Worm (Caenorhabditis elegans) whole organism, late embryonic: ENCODE results near the gene pdfr-1.

Experiments
- C08G9.2 ChIP-seq: sonication (generic microtip); optimal IDR thresholded peaks from 2 replicates; lab custom pipeline; 2016; ENCODE audit warnings: mild to moderate bottlenecking, missing genetic modification characterization, moderate library complexity, missing compliant biosample characterization
- F13H6.1 ChIP-seq: sonication (generic microtip); optimal IDR thresholded peaks from 2 replicates; lab custom pipeline; 2016; ENCODE audit warnings: missing genetic modification characterization, missing compliant biosample characterization
- K02D7.2 ChIP-seq: sonication (generic microtip); optimal IDR thresholded peaks from 2 replicates; lab custom pipeline; 2017; ENCODE audit warnings: mild to moderate bottlenecking, missing genetic modification characterization, missing compliant biosample characterization
- Y22D7AL.16 ChIP-seq: sonication (generic microtip); optimal IDR thresholded peaks from 2 replicates; lab custom pipeline; 2016; ENCODE audit warnings: missing genetic modification characterization, missing compliant biosample characterization
- ahr-1 ChIP-seq: sonication (generic microtip); optimal IDR thresholded peaks from 2 replicates; lab custom pipeline; 2016; ENCODE audit warnings: missing genetic modification characterization, missing compliant biosample characterization
- ama-1 ChIP-seq: fragments of 150-350 bp; optimal IDR thresholded peaks from 2 replicates; lab custom pipeline; 2014
- ceh-2 ChIP-seq: sonication (generic microtip); optimal IDR thresholded peaks from 2 replicates; lab custom pipeline; 2016; ENCODE audit warnings: missing genotype, missing genetic modification characterization, missing compliant biosample characterization
- ceh-24 ChIP-seq: sonication (generic microtip); optimal IDR thresholded peaks from 2 replicates; lab custom pipeline; 2016; ENCODE audit warnings: mild to moderate bottlenecking, missing genetic modification characterization, missing compliant biosample characterization
- ceh-30 ChIP-seq: fragments of 150-350 bp; optimal IDR thresholded peaks from 2 replicates; lab custom pipeline; 2014; ENCODE audit warnings: missing biosample characterization, missing genetic modification characterization
- ceh-31 ChIP-seq: sonication (generic microtip); optimal IDR thresholded peaks from 2 replicates; lab custom pipeline; 2016; ENCODE audit warnings: missing genetic modification characterization, missing compliant biosample characterization
- ceh-45 ChIP-seq: fragments of 200-800 bp; sonication (Bioruptor generic); IDR thresholded peaks from 2 replicates; pipeline ENCODE4 v1.3.6; 2022; ENCODE audit warnings: missing genetic modification reagents, missing genetic modification characterization, missing compliant biosample characterization
- ceh-48 ChIP-seq: sonication (generic microtip); optimal IDR thresholded peaks from 2 replicates; lab custom pipeline; 2016; ENCODE audit warnings: missing genetic modification characterization, inconsistent platforms, missing compliant biosample characterization
- ceh-6 ChIP-seq: fragments of 200-800 bp; sonication (Bioruptor generic); optimal IDR thresholded peaks from 2 replicates; lab custom pipeline; 2018; ENCODE audit warnings: mild to moderate bottlenecking, missing genetic modification characterization, missing compliant biosample characterization
- dmd-4 ChIP-seq: sonication (generic microtip); optimal IDR thresholded peaks from 2 replicates; lab custom pipeline; 2016; ENCODE audit warnings: borderline replicate concordance, missing genetic modification characterization, missing compliant biosample characterization
- elt-2 ChIP-seq: sonication (generic microtip); optimal IDR thresholded peaks from 2 replicates; lab custom pipeline; 2016; ENCODE audit warnings: missing genetic modification reagents, missing genetic modification characterization, missing compliant biosample characterization
- fax-1 ChIP-seq: sonication (generic microtip); optimal IDR thresholded peaks from 2 replicates; lab custom pipeline; 2016; ENCODE audit warnings: missing genotype, missing genetic modification characterization, missing compliant biosample characterization
- fkh-10 ChIP-seq: fragments of 150-350 bp; optimal IDR thresholded peaks from 2 replicates; lab custom pipeline; 2014; ENCODE audit warnings: missing biosample characterization, missing genetic modification reagents, missing genetic modification characterization
- gmeb-2 ChIP-seq: sonication (generic microtip); optimal IDR thresholded peaks from 2 replicates; lab custom pipeline; 2016; ENCODE audit warnings: missing genetic modification characterization, inconsistent platforms, missing compliant biosample characterization
- hlh-15 ChIP-seq: sonication (generic microtip); optimal IDR thresholded peaks from 2 replicates; lab custom pipeline; 2016; ENCODE audit warnings: missing genetic modification characterization, missing compliant biosample characterization
- hlh-30 ChIP-seq: sonication (generic microtip); optimal IDR thresholded peaks from 2 replicates; lab custom pipeline; 2017; ENCODE audit warnings: antibody characterized with exemption, missing genetic modification characterization, missing compliant biosample characterization; ENCODE audit not compliant: insufficient read depth
- hlh-8 ChIP-seq: sonication (generic microtip); optimal IDR thresholded peaks from 2 replicates; lab custom pipeline; 2016; ENCODE audit warnings: missing genotype, missing genetic modification characterization, missing compliant biosample characterization
- madf-2 ChIP-seq: sonication (generic microtip); optimal IDR thresholded peaks from 2 replicates; lab custom pipeline; 2017; ENCODE audit warnings: missing genetic modification characterization, missing compliant biosample characterization
- nhr-232 ChIP-seq: sonication (generic microtip); optimal IDR thresholded peaks from 2 replicates; lab custom pipeline; 2016; ENCODE audit warnings: missing genetic modification characterization, missing compliant biosample characterization
- npax-4 ChIP-seq: sonication (generic microtip); optimal IDR thresholded peaks from 2 replicates; lab custom pipeline; 2016; ENCODE audit warnings: missing genetic modification characterization, missing compliant biosample characterization
- odd-2 ChIP-seq: sonication (generic microtip); optimal IDR thresholded peaks from 2 replicates; lab custom pipeline; 2017; ENCODE audit warnings: antibody characterized with exemption, mild to moderate bottlenecking, missing genetic modification characterization, missing compliant biosample characterization
- pax-1 ChIP-seq: fragments of 150-350 bp; optimal IDR thresholded peaks from 2 replicates; lab custom pipeline; 2014; ENCODE audit warnings: missing biosample characterization, missing genetic modification characterization
- pha-2 ChIP-seq: sonication (generic microtip); optimal IDR thresholded peaks from 2 replicates; lab custom pipeline; 2017; ENCODE audit warnings: mild to moderate bottlenecking, missing genetic modification characterization, missing compliant biosample characterization
- pha-4 ChIP-seq: fragments of 150-350 bp; optimal IDR thresholded peaks from 2 replicates; lab custom pipeline; 2018; ENCODE audit warnings: missing biosample characterization, missing genetic modification reagents, missing genetic modification characterization
- ref-2 ChIP-seq: sonication (generic microtip); optimal IDR thresholded peaks from 2 replicates; lab custom pipeline; 2016; ENCODE audit warnings: missing genetic modification characterization, missing compliant biosample characterization
- rnt-1 ChIP-seq: sonication (generic microtip); optimal IDR thresholded peaks from 2 replicates; lab custom pipeline; 2016; ENCODE audit warnings: missing genetic modification characterization, missing compliant biosample characterization
- sox-2 ChIP-seq: fragments of 200-800 bp; sonication (Bioruptor generic); IDR thresholded peaks from 2 replicates; pipeline ENCODE4 v1.3.6; 2022; ENCODE audit warnings: missing genetic modification reagents, missing genetic modification characterization, missing compliant biosample characterization
- sox-4 ChIP-seq: sonication (generic microtip); optimal IDR thresholded peaks from 2 replicates; lab custom pipeline; 2017; ENCODE audit warnings: mild to moderate bottlenecking, missing genetic modification characterization, inconsistent platforms, missing compliant biosample characterization
- tbx-2 ChIP-seq: sonication (generic microtip); optimal IDR thresholded peaks from 2 replicates; lab custom pipeline; 2016; ENCODE audit warnings: missing genetic modification characterization, missing compliant biosample characterization
- tbx-7 ChIP-seq: sonication (generic microtip); optimal IDR thresholded peaks from 2 replicates; lab custom pipeline; 2016; ENCODE audit warnings: missing genotype, missing genetic modification characterization, missing compliant biosample characterization
- ttx-3 ChIP-seq: sonication (generic microtip); optimal IDR thresholded peaks from 2 replicates; lab custom pipeline; 2016; ENCODE audit warnings: missing genetic modification reagents, missing genetic modification characterization, missing compliant biosample characterization
- unc-42 ChIP-seq: sonication (generic microtip); optimal IDR thresholded peaks from 2 replicates; lab custom pipeline; 2016; ENCODE audit warnings: missing genotype, missing genetic modification characterization, missing compliant biosample characterization
- zip-5 ChIP-seq: sonication (generic microtip); optimal IDR thresholded peaks from 2 replicates; lab custom pipeline; 2016; ENCODE audit warnings: missing genetic modification characterization, missing compliant biosample characterization
- ztf-16 ChIP-seq: sonication (generic microtip); optimal IDR thresholded peaks from 2 replicates; lab custom pipeline; 2017; ENCODE audit warnings: missing genetic modification characterization, missing compliant biosample characterization

Gene pdfr-1

ce11 chrIII:6601073-6601472 is 50.8 kb downstream of the pdfr-1 start, which contains the start of gene let-765:
TSS of gene let-765 (minus strand) at chrIII:6601173.
- no peak for TF ChIP-seq K02D7.2 (tag; lab: Kevin White, UChicago)
- TF ChIP-seq sox-2 (GFP tag; lab: Robert Waterston, UW), result no peak
- TF ChIP-seq npax-4 (tag; lab: Kevin White, UChicago), result no peak
- no peak for TF ChIP-seq pax-1 (tag; lab: Kevin White, UChicago)
- no peak for TF ChIP-seq pha-4 (tag; lab: Kevin White, UChicago)
- no peak for TF ChIP-seq gmeb-2 (tag; lab: Kevin White, UChicago)

ce11 chrIII:6594069-6594468 is 57.8 kb downstream of the pdfr-1 start:
- TF ChIP-seq ceh-24 (tag; lab: Kevin White, UChicago) (no peak), hlh-15 (tag; lab: Kevin White, UChicago) (no peak), ceh-45 (GFP tag; lab: Robert Waterston, UW) (no peak)

- no peak for TF ChIP-seq sox-4
- TF ChIP-seq ahr-1 (tag; lab: Kevin White, UChicago), result no peak
- TF ChIP-seq pha-4 (tag; lab: Kevin White, UChicago), result no peak
- no peak for TF ChIP-seq ztf-16 (tag; lab: Kevin White, UChicago)
- no peak for TF ChIP-seq ceh-45 (GFP tag; lab: Robert Waterston, UW)
- TF ChIP-seq hlh-8 (tag; lab: Kevin White, UChicago), result no peak
- TF ChIP-seq ceh-30 (tag; lab: Kevin White, UChicago), result no peak
- no peak for TF ChIP-seq ttx-3
- TF ChIP-seq rnt-1 (tag; lab: Kevin White, UChicago), result no peak
- no peak for TF ChIP-seq pha-2 (tag; lab: Kevin White, UChicago)
- no peak for TF ChIP-seq gmeb-2 (tag; lab: Kevin White, UChicago)
- TF ChIP-seq ceh-6 (GFP tag; lab: Kevin White, UChicago), result no peak
- no peak for TF ChIP-seq fkh-10
- no peak for TF ChIP-seq ref-2
- no peak for TF ChIP-seq ceh-48 (tag; lab: Kevin White, UChicago)
- TF ChIP-seq, all 69 proteins: peak for 0
These were observed 59.8 kb downstream of the pdfr-1 start, which contains the start of gene F20H11.1 for ce11 chrIII:6592075-6592474. TSS of gene F20H11.1 (minus strand) at chrIII:6592175.

ce11 chrIII:6589499-6589898 is 62.4 kb downstream of the pdfr-1 start:
- TF ChIP-seq elt-2, result no peak
- no peak for TF ChIP-seq madf-2 (tag; lab: Kevin White, UChicago)
- no peak for TF ChIP-seq ceh-30 (tag; lab: Kevin White, UChicago)
- no peak for TF ChIP-seq F13H6.1 (tag; lab: Kevin White, UChicago)
- no peak for TF ChIP-seq C08G9.2
- TF ChIP-seq odd-2, result no peak
- TF ChIP-seq sox-4, result no peak
- TF ChIP-seq ceh-2 (tag; lab: Kevin White, UChicago), result no peak
- no peak for TF ChIP-seq tbx-7 (tag; lab: Kevin White, UChicago)
- TF ChIP-seq tbx-2 (tag; lab: Kevin White, UChicago), result no peak
- no peak for TF ChIP-seq ceh-31 (tag; lab: Kevin White, UChicago)
- TF ChIP-seq ztf-16 (tag; lab: Kevin White, UChicago), result no peak
- no peak for TF ChIP-seq fax-1 (tag; lab: Kevin White, UChicago)
- TF ChIP-seq Y22D7AL.16 (tag; lab: Kevin White, UChicago), result no peak

ce11 chrIII:6587564-6587963 is 64.3 kb downstream of the pdfr-1 start, which contains the start of gene ddo-3:
TSS of gene ddo-3 (plus strand) at chrIII:6587864.
- TF ChIP-seq ztf-16 (tag; lab: Kevin White, UChicago), result no peak
- no peak for TF ChIP-seq Y22D7AL.16 (tag; lab: Kevin White, UChicago)
- no peak for TF ChIP-seq hlh-15 (tag; lab: Kevin White, UChicago)
- TF ChIP-seq sox-4, result no peak
- TF ChIP-seq dmd-4, result no peak
- no peak for TF ChIP-seq ceh-31 (tag; lab: Kevin White, UChicago)
- no peak for TF ChIP-seq hlh-30
- TF ChIP-seq tbx-7 (tag; lab: Kevin White, UChicago), result no peak
- no peak for TF ChIP-seq pax-1 (tag; lab: Kevin White, UChicago)
- no peak for TF ChIP-seq ama-1 (lab: Kevin White, UChicago)
- TF ChIP-seq unc-42 (tag; lab: Kevin White, UChicago), result no peak
- no peak for TF ChIP-seq sox-2 (GFP tag; lab: Robert Waterston, UW)
- no peak for TF ChIP-seq K02D7.2 (tag; lab: Kevin White, UChicago)
- TF ChIP-seq zip-5 (tag; lab: Kevin White, UChicago), result no peak
- no peak for TF ChIP-seq nhr-232 (tag; lab: Kevin White, UChicago)
- no peak for TF ChIP-seq elt-2
